Fruit fly (Drosophila melanogaster) whole organism, embryonic: ENCODE results near the gene CG17327.
A peak's percentile ranks its signal among the peaks of the same experiment; 100 is the strongest.

Experiments used
- CG12391 ChIP-seq: fragments of 200-800 bp; sonication (Bioruptor generic); optimal IDR thresholded peaks from 3 replicates; lab custom pipeline; 2018; ENCODE audit warnings: missing biosample characterization, mild to moderate bottlenecking, missing genetic modification characterization, moderate library complexity
- CG12769 ChIP-seq: fragments of 200-800 bp; sonication (Bioruptor generic); optimal IDR thresholded peaks from 2 replicates; lab custom pipeline; 2019; ENCODE audit warnings: missing biosample characterization, mild to moderate bottlenecking, missing genetic modification characterization, moderate library complexity
- CG13894 ChIP-seq: fragments of 200-800 bp; sonication (Bioruptor generic); optimal IDR thresholded peaks from 3 replicates; lab custom pipeline; 2018; ENCODE audit warnings: missing biosample characterization, mild to moderate bottlenecking, missing genetic modification characterization, moderate library complexity
- CG14860 ChIP-seq: fragments of 200-800 bp; sonication (Bioruptor generic); IDR thresholded peaks from 3 replicates; pipeline ENCODE4 v1.3.6; 2022; ENCODE audit warnings: missing biosample characterization, missing genetic modification characterization; ENCODE audit not compliant: partially characterized antibody
- CG1603 ChIP-seq: fragments of 200-800 bp; sonication (Bioruptor generic); optimal IDR thresholded peaks from 2 replicates; lab custom pipeline; 2019; ENCODE audit warnings: missing biosample characterization, mild to moderate bottlenecking, missing genetic modification characterization, moderate library complexity
- CG16813 ChIP-seq: fragments of 200-800 bp; sonication (Bioruptor generic); IDR thresholded peaks from 3 replicates; pipeline ENCODE4 v1.3.6; 2022; ENCODE audit warnings: missing biosample characterization, missing genetic modification characterization; ENCODE audit not compliant: partially characterized antibody
- CG18599 ChIP-seq: fragments of 200-800 bp; sonication (Bioruptor generic); optimal IDR thresholded peaks from 3 replicates; lab custom pipeline; 2017; ENCODE audit warnings: missing biosample characterization, missing genetic modification characterization, mild to moderate bottlenecking, moderate library complexity, missing genetic modification reagents
- CG2129 ChIP-seq: fragments of 200-800 bp; sonication (Bioruptor generic); IDR thresholded peaks from 2 replicates; pipeline ENCODE4 v1.3.6; 2022; ENCODE audit warnings: missing biosample characterization, missing genetic modification characterization; ENCODE audit not compliant: partially characterized antibody
- CG31441 ChIP-seq: fragments of 200-800 bp; sonication (Bioruptor generic); IDR thresholded peaks from 2 replicates; pipeline ENCODE4 v1.3.6; 2022; ENCODE audit warnings: missing biosample characterization, missing genetic modification characterization
- CG3407 ChIP-seq: fragments of 200-800 bp; sonication (Bioruptor generic); optimal IDR thresholded peaks from 2 replicates; lab custom pipeline; 2018; ENCODE audit warnings: missing biosample characterization, mild to moderate bottlenecking, missing genetic modification characterization
- CG34376 ChIP-seq: fragments of 200-800 bp; sonication (Bioruptor generic); optimal IDR thresholded peaks from 2 replicates; lab custom pipeline; 2018; ENCODE audit warnings: missing biosample characterization, mild to moderate bottlenecking, missing genetic modification characterization
- CG3838 ChIP-seq: fragments of 200-800 bp; sonication (Bioruptor generic); optimal IDR thresholded peaks from 3 replicates; lab custom pipeline; 2016; ENCODE audit warnings: missing biosample characterization, missing genetic modification characterization
- CG6272 ChIP-seq: fragments of 200-800 bp; sonication (Bioruptor generic); IDR thresholded peaks from 2 replicates; pipeline ENCODE4 v1.3.6; 2022; ENCODE audit warnings: missing biosample characterization, missing genetic modification characterization
- CG8281 ChIP-seq: fragments of 200-800 bp; sonication (Bioruptor generic); optimal IDR thresholded peaks from 2 replicates; lab custom pipeline; 2018; ENCODE audit warnings: missing biosample characterization, mild to moderate bottlenecking, missing genetic modification characterization, moderate library complexity
- CG8290 ChIP-seq, 3 experiments: fragments of 200-800 bp; sonication (Bioruptor generic); optimal IDR thresholded peaks; 2 replicates each; lab custom pipeline; 2016 to 2019; ENCODE audit warnings: missing biosample characterization in 3 of 3, missing genetic modification characterization in 3 of 3, mild to moderate bottlenecking in 2 of 3, moderate library complexity in 1 of 3
- CoRest ChIP-seq: fragments of 200-800 bp; sonication (Bioruptor generic); optimal IDR thresholded peaks from 3 replicates; lab custom pipeline; 2018; ENCODE audit warnings: missing biosample characterization, mild to moderate bottlenecking, missing genetic modification characterization, moderate library complexity
- D19A ChIP-seq: fragments of 200-800 bp; optimal IDR thresholded peaks from 3 replicates; lab custom pipeline; 2019; ENCODE audit warnings: missing biosample characterization, mild to moderate bottlenecking, missing genetic modification characterization, moderate library complexity
- Mes4 ChIP-seq: fragments of 200-800 bp; sonication (Bioruptor generic); optimal IDR thresholded peaks from 2 replicates; lab custom pipeline; 2016; ENCODE audit warnings: missing biosample characterization, missing genetic modification characterization
- Nf-YC ChIP-seq: fragments of 200-800 bp; optimal IDR thresholded peaks from 3 replicates; lab custom pipeline; 2019; ENCODE audit warnings: missing biosample characterization, mild to moderate bottlenecking, missing genetic modification characterization, moderate library complexity
- Scr ChIP-seq: fragments of 200-800 bp; sonication (Bioruptor generic); IDR thresholded peaks from 2 replicates; pipeline ENCODE4 v1.3.6; 2022; ENCODE audit warnings: missing biosample characterization, missing genetic modification characterization; ENCODE audit not compliant: partially characterized antibody
- Six4 ChIP-seq: fragments of 200-800 bp; sonication (Bioruptor generic); optimal IDR thresholded peaks from 2 replicates; lab custom pipeline; 2016; ENCODE audit warnings: missing biosample characterization, missing genetic modification characterization
- Stat92E ChIP-seq, 3 experiments: fragments of >200 bp in 2 of 3; fragments of 200-800 bp in 1 of 3; sonication (Bioruptor generic) in 1 of 3; optimal IDR thresholded peaks; 2 replicates each; lab custom pipeline; 2017 to 2019; ENCODE audit warnings: missing biosample characterization in 3 of 3, missing genetic modification characterization in 3 of 3, mild to moderate bottlenecking in 1 of 3, moderate library complexity in 1 of 3
- amos ChIP-seq: fragments of 200-800 bp; sonication (Bioruptor generic); IDR thresholded peaks from 2 replicates; pipeline ENCODE4 v1.3.6; 2022; ENCODE audit warnings: missing biosample characterization, missing genetic modification characterization; ENCODE audit not compliant: partially characterized antibody
- br ChIP-seq: fragments of >200 bp; optimal IDR thresholded peaks from 2 replicates; lab custom pipeline; 2017
- chm ChIP-seq: fragments of 200-800 bp; sonication (Bioruptor generic); IDR thresholded peaks from 2 replicates; pipeline ENCODE4 v1.3.6; 2022; ENCODE audit warnings: missing biosample characterization, missing genetic modification characterization
- crol ChIP-seq: fragments of 200-800 bp; sonication (Bioruptor generic); IDR thresholded peaks from 2 replicates; pipeline ENCODE4 v1.3.6; 2022; ENCODE audit warnings: missing biosample characterization, missing genetic modification characterization
- dm ChIP-seq: fragments of 200-800 bp; sonication (Bioruptor generic); optimal IDR thresholded peaks from 3 replicates; lab custom pipeline; 2016; ENCODE audit warnings: missing biosample characterization, missing genetic modification characterization
- gfzf ChIP-seq: fragments of 200-800 bp; sonication (Bioruptor generic); optimal IDR thresholded peaks from 2 replicates; lab custom pipeline; 2016; ENCODE audit warnings: missing biosample characterization, mild to moderate bottlenecking, missing genetic modification characterization, moderate library complexity
- grn ChIP-seq: fragments of 200-800 bp; sonication (Bioruptor generic); optimal IDR thresholded peaks from 3 replicates; lab custom pipeline; 2017; ENCODE audit warnings: missing biosample characterization, missing genetic modification characterization
- ham ChIP-seq: fragments of 200-800 bp; sonication (Bioruptor generic); IDR thresholded peaks from 2 replicates; pipeline ENCODE4 v1.3.6; 2022; ENCODE audit warnings: missing biosample characterization, missing genetic modification characterization
- hb ChIP-seq: fragments of 200-800 bp; sonication (Bioruptor generic); IDR thresholded peaks from 3 replicates; pipeline ENCODE4 v1.3.6; 2022; ENCODE audit warnings: missing biosample characterization, missing genetic modification characterization; ENCODE audit not compliant: partially characterized antibody
- hbn ChIP-seq: fragments of 200-800 bp; sonication (Bioruptor generic); IDR thresholded peaks from 2 replicates; pipeline ENCODE4 v1.3.6; 2022; ENCODE audit warnings: missing biosample characterization, missing genetic modification characterization; ENCODE audit not compliant: partially characterized antibody
- hkb ChIP-seq, 2 experiments: fragments of 200-800 bp in 1 of 2; fragments of >200 bp in 1 of 2; sonication (Bioruptor generic) in 1 of 2; IDR thresholded peaks in 1 of 2; optimal IDR thresholded peaks in 1 of 2; 2 replicates each; pipeline versions ENCODE4 v1.3.6 to Lab custom; 2017 to 2022; ENCODE audit warnings: missing biosample characterization in 1 of 2, missing genetic modification characterization in 1 of 2
- insv ChIP-seq, 2 experiments: fragments of 200-800 bp; sonication (Bioruptor generic); optimal IDR thresholded peaks; 3 replicates each; lab custom pipeline; 2016 to 2018; ENCODE audit warnings: missing biosample characterization in 2 of 2, missing genetic modification characterization in 2 of 2
- kay ChIP-seq: fragments of 200-800 bp; sonication (Bioruptor generic); optimal IDR thresholded peaks from 2 replicates; lab custom pipeline; 2016; ENCODE audit warnings: missing biosample characterization, missing genetic modification characterization
- mld ChIP-seq: fragments of 200-800 bp; sonication (Bioruptor generic); IDR thresholded peaks from 3 replicates; pipeline ENCODE4 v1.3.6; 2022; ENCODE audit warnings: missing biosample characterization, missing genetic modification characterization; ENCODE audit not compliant: partially characterized antibody
- nerfin-1 ChIP-seq: fragments of 200-800 bp; sonication (Bioruptor generic); optimal IDR thresholded peaks from 3 replicates; lab custom pipeline; 2019; ENCODE audit warnings: missing biosample characterization, mild to moderate bottlenecking, missing genetic modification characterization, moderate library complexity
- sima ChIP-seq: fragments of 200-800 bp; sonication (Bioruptor generic); optimal IDR thresholded peaks from 2 replicates; lab custom pipeline; 2016; ENCODE audit warnings: missing biosample characterization, missing genetic modification characterization
- sqz ChIP-seq: fragments of 200-800 bp; sonication (Bioruptor generic); optimal IDR thresholded peaks from 3 replicates; lab custom pipeline; 2018; ENCODE audit warnings: missing biosample characterization, mild to moderate bottlenecking, missing genetic modification characterization
- stwl ChIP-seq: fragments of 200-800 bp; sonication (Bioruptor generic); optimal IDR thresholded peaks from 3 replicates; lab custom pipeline; 2018; ENCODE audit warnings: missing biosample characterization, mild to moderate bottlenecking, missing genetic modification characterization, moderate library complexity
- sug ChIP-seq: fragments of 200-800 bp; optimal IDR thresholded peaks from 2 replicates; lab custom pipeline; 2019; ENCODE audit warnings: missing biosample characterization, mild to moderate bottlenecking, missing genetic modification characterization, moderate library complexity
- unc-4 ChIP-seq: fragments of 200-800 bp; sonication (Bioruptor generic); IDR thresholded peaks from 2 replicates; pipeline ENCODE4 v1.3.6; 2022; ENCODE audit warnings: missing biosample characterization, missing genetic modification characterization; ENCODE audit not compliant: partially characterized antibody
- zen ChIP-seq: fragments of 200-800 bp; sonication (Bioruptor generic); optimal IDR thresholded peaks from 3 replicates; lab custom pipeline; 2018; ENCODE audit warnings: missing biosample characterization, mild to moderate bottlenecking, missing genetic modification characterization, moderate library complexity

The CG17327 gene

DNA sequence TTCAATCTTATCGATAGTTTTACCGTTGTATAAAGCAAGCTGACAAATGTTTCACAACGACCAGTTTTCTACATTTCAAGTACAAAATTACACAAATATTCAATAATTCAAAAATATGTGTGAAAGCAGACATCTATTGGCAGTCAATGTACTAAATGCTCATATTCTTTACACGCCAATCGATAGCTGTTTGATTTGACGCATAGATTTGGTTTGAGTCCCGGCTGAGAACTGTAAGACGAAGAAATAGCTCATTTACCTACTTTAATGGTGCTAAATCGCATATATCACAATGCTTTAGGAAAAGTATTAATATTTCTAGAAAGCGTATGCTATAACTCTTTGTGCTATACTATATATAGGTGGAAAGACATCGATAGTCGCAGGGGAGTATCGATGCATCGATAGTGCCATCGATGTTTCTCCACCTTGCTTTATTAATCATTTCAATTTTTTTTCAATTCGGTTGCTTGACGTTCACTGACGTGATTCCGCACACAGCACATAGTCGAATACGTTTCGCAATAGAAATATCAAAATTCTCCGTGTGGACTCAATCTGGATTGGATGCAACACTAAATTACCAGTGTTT is 16.8 kb downstream of the CG17327 start, which contains the start of gene Paip2 (continued):
- TF ChIP-seq CG3838 (GFP tag; lab: Kevin White, UChicago) (peak; percentile 39), sima (GFP tag; lab: Kevin White, UChicago) (no peak), CG2129 (GFP tag; lab: Robert Waterston, UW) (peak; percentile 97), Mes4 (no peak), CG6272 (GFP tag; lab: Robert Waterston, UW) (peak; percentile 45; the same call in 1 of the 2 replicates), hbn (peak; percentile 98), CG34376 (GFP tag; lab: Kevin White, UChicago) (peak; percentile 44), kay (GFP tag; lab: Kevin White, UChicago) (peak; percentile 17), D19A (tag; lab: Kevin White, UChicago) (peak; percentile 23), mld (GFP tag; lab: Robert Waterston, UW) (peak; percentile 93), CG14860 (GFP tag; lab: Robert Waterston, UW) (peak; percentile 99), sqz (GFP tag; lab: Kevin White, UChicago) (peak; percentile 81), Six4 (GFP tag; lab: Kevin White, UChicago) (no peak), hkb (optimal IDR thresholded peaks at IDR 0.05; lab: Kevin White, UChicago) (no peak), hkb (GFP tag; IDR thresholded peaks at IDR 0.05; lab: Robert Waterston, UW) (0 out of 2 replicates have a peak, but pooled peaks have one; percentile 25), CG12769 (tag; lab: Kevin White, UChicago) (peak; percentile 24), insv (GFP tag; optimal IDR thresholded peaks at IDR 0.05; lab: Kevin White, UChicago) (peak in 1 of 2 experiments; percentile 32), CoRest (tag; lab: Kevin White, UChicago) (peak; percentile 67), zen (tag; lab: Kevin White, UChicago) (peak; percentile 55), nerfin-1 (peak; percentile 31), CG12391 (peak; percentile 40), unc-4 (GFP tag; lab: Robert Waterston, UW) (peak; percentile 98), CG16813 (GFP tag; lab: Robert Waterston, UW) (peak; percentile 99), br (lab: Kevin White, UChicago) (no peak), hb (peak; percentile 98), CG13894 (tag; lab: Kevin White, UChicago) (peak; percentile 21), CG8290 (GFP tag; optimal IDR thresholded peaks at IDR 0.05; lab: Kevin White, UChicago) (no peak), CG8290 (tag; optimal IDR thresholded peaks at IDR 0.05; lab: Kevin White, UChicago) (peak in 1 of 2 experiments; percentile 38), crol (no peak), gfzf (GFP tag; lab: Kevin White, UChicago) (peak; percentile 53), chm (GFP tag; lab: Robert Waterston, UW) (peak; percentile 46; the same call in 1 of the 2 replicates), CG1603 (tag; lab: Kevin White, UChicago) (peak; percentile 71), Stat92E (GFP tag; optimal IDR thresholded peaks at IDR 0.05; lab: Kevin White, UChicago) (peak in 1 of 3 experiments; percentile 77), CG3407 (no peak), stwl (tag; lab: Kevin White, UChicago) (peak; percentile 69), sug (peak; percentile 52), CG31441 (GFP tag; lab: Robert Waterston, UW) (0 out of 2 replicates have a peak, but pooled peaks have one; percentile 19), CG18599 (GFP tag; lab: Kevin White, UChicago) (no peak), dm (GFP tag; lab: Kevin White, UChicago) (peak; percentile 39), CG8281 (tag; lab: Kevin White, UChicago) (no peak), Nf-YC (tag; lab: Kevin White, UChicago) (peak; percentile 32), grn (GFP tag; lab: Kevin White, UChicago) (peak; percentile 68), ham (GFP tag; lab: Robert Waterston, UW) (no peak), Scr (peak; percentile 99), amos (GFP tag; lab: Robert Waterston, UW) (peak; percentile 95)
